Worm (Caenorhabditis elegans) whole organism, mixed stage, embryonic: ENCODE data around the gene eps-8.

ENCODE experiments used
- elt-1 ChIP-seq: sonication (generic microtip); optimal IDR thresholded peaks from 2 replicates; lab custom pipeline; 2017; ENCODE audit warnings: missing genetic modification characterization, mild to moderate bottlenecking, missing compliant biosample characterization, antibody characterized with exemption, moderate library complexity, borderline replicate concordance; ENCODE audit not compliant: insufficient read depth
- elt-3 ChIP-seq: fragments of 150-350 bp; optimal IDR thresholded peaks from 2 replicates; lab custom pipeline; 2014; ENCODE audit warnings: missing biosample characterization, missing genetic modification characterization
- lin-13 ChIP-seq: fragments of 150-350 bp; optimal IDR thresholded peaks from 2 replicates; lab custom pipeline; 2014; ENCODE audit warnings: missing biosample characterization, missing genetic modification characterization
- lsy-2 ChIP-seq: fragments of 150-350 bp; optimal IDR thresholded peaks from 2 replicates; lab custom pipeline; 2014; ENCODE audit warnings: missing biosample characterization, missing genetic modification characterization
- mep-1 ChIP-seq: fragments of 150-350 bp; optimal IDR thresholded peaks from 2 replicates; lab custom pipeline; 2017; ENCODE audit warnings: missing biosample characterization, missing genetic modification reagents, missing genetic modification characterization, inconsistent platforms
- nhr-12 ChIP-seq: fragments of 150-350 bp; optimal IDR thresholded peaks from 2 replicates; lab custom pipeline; 2014; ENCODE audit warnings: missing biosample characterization, missing genetic modification characterization
- nhr-2 ChIP-seq: fragments of 150-350 bp; optimal IDR thresholded peaks from 2 replicates; lab custom pipeline; 2014; ENCODE audit warnings: missing biosample characterization, missing genetic modification characterization
- nhr-237 ChIP-seq: fragments of 150-350 bp; optimal IDR thresholded peaks from 2 replicates; lab custom pipeline; 2014; ENCODE audit warnings: missing biosample characterization, missing genetic modification characterization
- nhr-76 ChIP-seq: sonication (generic microtip); optimal IDR thresholded peaks from 2 replicates; lab custom pipeline; 2017; ENCODE audit warnings: missing biosample characterization, missing genetic modification characterization
- pha-4 ChIP-seq: fragments of 150-350 bp; optimal IDR thresholded peaks from 2 replicates; lab custom pipeline; 2018; ENCODE audit warnings: missing biosample characterization, missing genetic modification reagents, missing genetic modification characterization
- snpc-4 ChIP-seq: fragments of 150-350 bp; optimal IDR thresholded peaks from 2 replicates; lab custom pipeline; 2014; ENCODE audit warnings: missing biosample characterization, missing genetic modification characterization
- unc-62 ChIP-seq: fragments of 150-350 bp; optimal IDR thresholded peaks from 2 replicates; lab custom pipeline; 2014; ENCODE audit warnings: missing biosample characterization, missing genetic modification reagents, missing genetic modification characterization
- ztf-11 ChIP-seq: fragments of 150-350 bp; optimal IDR thresholded peaks from 2 replicates; lab custom pipeline; 2014; ENCODE audit warnings: missing biosample characterization, missing genetic modification characterization

- TF ChIP-seq snpc-4 (tag; lab: Kevin White, UChicago) = no peak
- no peak for TF ChIP-seq nhr-237 (tag; lab: Kevin White, UChicago)
- TF ChIP-seq nhr-76 (tag; lab: Kevin White, UChicago) = no peak
- TF ChIP-seq elt-1 (tag; lab: Kevin White, UChicago) = no peak
- TF ChIP-seq pha-4 = no peak
- no peak for TF ChIP-seq lin-13 (tag; lab: Kevin White, UChicago)
- TF ChIP-seq ztf-11 (tag; lab: Kevin White, UChicago) = no peak
- no peak for TF ChIP-seq nhr-2
- TF ChIP-seq unc-62 (GFP tag; lab: Kevin White, UChicago) = no peak
- no peak for TF ChIP-seq elt-3 (tag; lab: Kevin White, UChicago)
- TF ChIP-seq lsy-2 (tag; lab: Kevin White, UChicago) = no peak
- TF ChIP-seq mep-1 (tag; lab: Kevin White, UChicago) = no peak
- no peak for TF ChIP-seq nhr-12 (tag; lab: Kevin White, UChicago)
Measured at ce11 chrIV:14863772-14864171, 15.5 kb upstream of the eps-8 start.
